Worm (Caenorhabditis elegans) whole organism, L4 larva: ENCODE results near the gene sre-10.

Source experiments
- F49E8.2 ChIP-seq: sonication (generic microtip); optimal IDR thresholded peaks from 2 replicates; lab custom pipeline; 2016; ENCODE audit warnings: missing compliant biosample characterization, mild to moderate bottlenecking, missing genetic modification characterization, borderline replicate concordance
- R02D3.7 ChIP-seq: fragments of 150-350 bp; sonication (generic microtip); optimal IDR thresholded peaks from 3 replicates; lab custom pipeline; 2014; ENCODE audit warnings: missing biosample characterization, missing genetic modification characterization
- T20F7.1 ChIP-seq: fragments of 200-800 bp; sonication (Bioruptor generic); optimal IDR thresholded peaks from 2 replicates; lab custom pipeline; 2018; ENCODE audit warnings: mild to moderate bottlenecking, missing genetic modification characterization, missing compliant biosample characterization
- T26A8.4 ChIP-seq: fragments of 200-800 bp; sonication (Bioruptor generic); IDR thresholded peaks from 2 replicates; pipeline ENCODE4 v1.3.6; 2022; ENCODE audit warnings: missing genetic modification characterization, missing compliant biosample characterization
- Y5F2A.4 ChIP-seq: fragments of 200-800 bp; sonication (Bioruptor generic); optimal IDR thresholded peaks from 2 replicates; lab custom pipeline; 2018; ENCODE audit warnings: mild to moderate bottlenecking, missing genetic modification characterization, missing compliant biosample characterization
- aly-2 ChIP-seq: sonication (generic microtip); optimal IDR thresholded peaks from 2 replicates; lab custom pipeline; 2018; ENCODE audit warnings: missing biosample characterization, missing genetic modification characterization
- ama-1 ChIP-seq: fragments of 150-350 bp; optimal IDR thresholded peaks from 2 replicates; lab custom pipeline; 2014; ENCODE audit warnings: inconsistent platforms, mixed read lengths
- arid-1 ChIP-seq: fragments of 200-800 bp; sonication (Bioruptor generic); conservative IDR thresholded peaks from 2 replicates; pipeline ENCODE4 v1.3.6; 2022; ENCODE audit warnings: missing genetic modification reagents, missing genetic modification characterization, missing compliant biosample characterization
- ceh-20 ChIP-seq: fragments of 200-800 bp; sonication (Bioruptor generic); IDR thresholded peaks from 2 replicates; pipeline ENCODE4 v1.3.6; 2022; ENCODE audit warnings: missing genetic modification reagents, missing genetic modification characterization, missing compliant biosample characterization
- ceh-28 ChIP-seq: fragments of 150-350 bp; optimal IDR thresholded peaks from 2 replicates; lab custom pipeline; 2014; ENCODE audit warnings: missing biosample characterization, missing genetic modification reagents, missing genetic modification characterization
- ceh-44 ChIP-seq: fragments of 200-800 bp; sonication (Bioruptor generic); IDR thresholded peaks from 2 replicates; pipeline ENCODE4 v1.3.6; 2022; ENCODE audit warnings: missing genetic modification reagents, missing genetic modification characterization, missing compliant biosample characterization
- ceh-62 ChIP-seq: sonication (generic microtip); optimal IDR thresholded peaks from 2 replicates; lab custom pipeline; 2017; ENCODE audit warnings: missing biosample characterization, missing genetic modification characterization
- ceh-82 ChIP-seq: sonication (generic microtip); optimal IDR thresholded peaks from 2 replicates; lab custom pipeline; 2017; ENCODE audit warnings: missing biosample characterization, missing genetic modification characterization
- ces-1 ChIP-seq: fragments of 150-350 bp; sonication (generic microtip); optimal IDR thresholded peaks from 4 replicates; lab custom pipeline; 2014; ENCODE audit warnings: missing biosample characterization, missing genetic modification reagents, missing genetic modification characterization
- cey-2 ChIP-seq: sonication (generic microtip); optimal IDR thresholded peaks from 3 replicates; lab custom pipeline; 2017; ENCODE audit warnings: missing genetic modification characterization, mild to moderate bottlenecking, missing compliant biosample characterization, antibody characterized with exemption, borderline replicate concordance; ENCODE audit not compliant: insufficient read depth
- daf-19 ChIP-seq: fragments of 200-800 bp; sonication (Bioruptor generic); conservative IDR thresholded peaks from 2 replicates; pipeline ENCODE4 v1.3.6; 2022; ENCODE audit warnings: missing genetic modification characterization, missing compliant biosample characterization
- dmd-9 ChIP-seq: fragments of 200-800 bp; sonication (Bioruptor generic); IDR thresholded peaks from 2 replicates; pipeline ENCODE4 v1.3.6; 2022; ENCODE audit warnings: missing genetic modification reagents, missing genetic modification characterization, missing compliant biosample characterization
- dpl-1 ChIP-seq: fragments of 150-350 bp; optimal IDR thresholded peaks from 2 replicates; lab custom pipeline; 2014; ENCODE audit warnings: missing biosample characterization, missing genetic modification reagents, missing genetic modification characterization
- dve-1 ChIP-seq: sonication (generic microtip); optimal IDR thresholded peaks from 2 replicates; lab custom pipeline; 2017; ENCODE audit warnings: antibody characterized with exemption, mild to moderate bottlenecking, missing genetic modification characterization, missing compliant biosample characterization; ENCODE audit not compliant: insufficient read depth
- egl-43 ChIP-seq: fragments of 200-800 bp; sonication (Bioruptor generic); IDR thresholded peaks from 2 replicates; pipeline ENCODE4 v1.3.6; 2022; ENCODE audit warnings: missing genetic modification reagents, missing genetic modification characterization, missing compliant biosample characterization
- hif-1 ChIP-seq, 2 experiments: sonication (generic microtip); optimal IDR thresholded peaks; 2 replicates each; lab custom pipeline; 2016 to 2017; ENCODE audit warnings: missing compliant biosample characterization in 2 of 2, missing genetic modification characterization in 2 of 2, missing genetic modification reagents in 2 of 2, missing genotype in 2 of 2, mild to moderate bottlenecking in 1 of 2
- hlh-30 ChIP-seq: sonication (generic microtip); optimal IDR thresholded peaks from 2 replicates; lab custom pipeline; 2017; ENCODE audit warnings: antibody characterized with exemption, mild to moderate bottlenecking, missing genetic modification characterization, missing compliant biosample characterization; ENCODE audit not compliant: insufficient read depth
- hmg-1.1 ChIP-seq: fragments of 200-800 bp; sonication (Bioruptor generic); IDR thresholded peaks from 2 replicates; pipeline ENCODE4 v1.3.6; 2022; ENCODE audit warnings: missing genetic modification reagents, missing genetic modification characterization, missing compliant biosample characterization
- lim-7 ChIP-seq: fragments of 200-800 bp; sonication (Bioruptor generic); IDR thresholded peaks from 2 replicates; pipeline ENCODE4 v1.3.6; 2022; ENCODE audit warnings: missing genetic modification characterization, missing compliant biosample characterization
- lin-13 ChIP-seq: fragments of 150-350 bp; optimal IDR thresholded peaks from 2 replicates; lab custom pipeline; 2014; ENCODE audit warnings: missing biosample characterization, missing genetic modification reagents, missing genetic modification characterization
- lin-15B ChIP-seq: fragments of 150-350 bp; sonication (generic microtip); optimal IDR thresholded peaks from 3 replicates; lab custom pipeline; 2014; ENCODE audit warnings: missing biosample characterization, missing genetic modification characterization
- lin-39 ChIP-seq: fragments of 150-350 bp; optimal IDR thresholded peaks from 2 replicates; lab custom pipeline; 2014; ENCODE audit warnings: missing biosample characterization, missing genetic modification reagents, missing genetic modification characterization
- lsy-2 ChIP-seq, 2 experiments: fragments of 150-350 bp in 1 of 2; sonication (generic microtip) in 1 of 2; optimal IDR thresholded peaks; 2 replicates each; lab custom pipeline; 2014 to 2017; ENCODE audit warnings: missing biosample characterization in 2 of 2, missing genetic modification characterization in 2 of 2
- mdl-1 ChIP-seq, 2 experiments: fragments of 150-350 bp in 1 of 2; sonication (generic microtip) in 1 of 2; optimal IDR thresholded peaks; 2 replicates each; lab custom pipeline; 2014 to 2017; ENCODE audit warnings: missing biosample characterization in 2 of 2, missing genetic modification characterization in 2 of 2
- mes-2 ChIP-seq: sonication (generic microtip); optimal IDR thresholded peaks from 2 replicates; lab custom pipeline; 2016; ENCODE audit warnings: missing genotype, mild to moderate bottlenecking, missing genetic modification characterization, missing compliant biosample characterization; ENCODE audit not compliant: poor library complexity, severe bottlenecking
- mxl-2 ChIP-seq: fragments of 200-800 bp; sonication (Bioruptor generic); conservative IDR thresholded peaks from 2 replicates; pipeline ENCODE4 v1.3.6; 2022; ENCODE audit warnings: missing genetic modification reagents, missing genetic modification characterization, missing compliant biosample characterization
- nhr-11 ChIP-seq: fragments of 150-350 bp; optimal IDR thresholded peaks from 2 replicates; lab custom pipeline; 2014; ENCODE audit warnings: missing biosample characterization, missing genetic modification characterization
- nhr-237 ChIP-seq: sonication (generic microtip); optimal IDR thresholded peaks from 2 replicates; lab custom pipeline; 2017; ENCODE audit warnings: missing biosample characterization, missing genetic modification characterization
- nhr-28 ChIP-seq: fragments of 150-350 bp; optimal IDR thresholded peaks from 2 replicates; lab custom pipeline; 2014; ENCODE audit warnings: missing biosample characterization, missing genetic modification characterization
- nhr-42 ChIP-seq: fragments of 200-800 bp; sonication (Bioruptor generic); IDR thresholded peaks from 2 replicates; pipeline ENCODE4 v1.3.6; 2022; ENCODE audit warnings: missing genetic modification characterization, missing compliant biosample characterization
- nhr-48 ChIP-seq: sonication (generic microtip); optimal IDR thresholded peaks from 2 replicates; lab custom pipeline; 2016; ENCODE audit warnings: mild to moderate bottlenecking, missing genetic modification characterization, missing compliant biosample characterization
- nhr-76 ChIP-seq: fragments of 150-350 bp; optimal IDR thresholded peaks from 2 replicates; lab custom pipeline; 2014; ENCODE audit warnings: missing biosample characterization, missing genetic modification characterization
- nhr-77 ChIP-seq: fragments of 150-350 bp; optimal IDR thresholded peaks from 2 replicates; lab custom pipeline; 2014; ENCODE audit warnings: missing biosample characterization, missing genetic modification characterization
- php-3 ChIP-seq: fragments of 200-800 bp; sonication (Bioruptor generic); IDR thresholded peaks from 2 replicates; pipeline ENCODE4 v1.3.6; 2022; ENCODE audit warnings: missing genetic modification reagents, missing genetic modification characterization, missing compliant biosample characterization
- pqm-1 ChIP-seq: sonication (generic microtip); optimal IDR thresholded peaks from 2 replicates; lab custom pipeline; 2017; ENCODE audit warnings: missing biosample characterization, missing genetic modification characterization
- snpc-4 ChIP-seq: fragments of 150-350 bp; optimal IDR thresholded peaks from 2 replicates; lab custom pipeline; 2014; ENCODE audit warnings: missing biosample characterization, missing genetic modification characterization
- spr-3 ChIP-seq: fragments of 200-800 bp; sonication (Bioruptor generic); optimal IDR thresholded peaks from 2 replicates; lab custom pipeline; 2018; ENCODE audit warnings: mild to moderate bottlenecking, missing genetic modification characterization, missing compliant biosample characterization
- tag-97 ChIP-seq: fragments of 200-800 bp; sonication (Bioruptor generic); IDR thresholded peaks from 2 replicates; pipeline ENCODE4 v1.3.6; 2022; ENCODE audit warnings: missing genetic modification characterization, missing compliant biosample characterization
- unc-130 ChIP-seq: sonication (generic microtip); optimal IDR thresholded peaks from 2 replicates; lab custom pipeline; 2016; ENCODE audit warnings: missing genetic modification reagents, missing genetic modification characterization, missing compliant biosample characterization
- unc-39 ChIP-seq: sonication (generic microtip); optimal IDR thresholded peaks from 2 replicates; lab custom pipeline; 2017; ENCODE audit warnings: missing biosample characterization, missing genetic modification characterization
- unc-62 ChIP-seq, 3 experiments: fragments of 150-350 bp in 1 of 3; sonication (generic microtip); optimal IDR thresholded peaks in 2 of 3; peaks in 1 of 3; 1 replicate in 1 of 3; 2 replicates in 2 of 3; lab custom pipeline; 2014 to 2017; ENCODE audit warnings: missing biosample characterization in 3 of 3, missing genetic modification characterization in 3 of 3, missing genetic modification reagents in 3 of 3, missing genotype in 1 of 3
- zag-1 ChIP-seq: fragments of 150-350 bp; optimal IDR thresholded peaks from 2 replicates; lab custom pipeline; 2014; ENCODE audit warnings: missing biosample characterization, missing genetic modification characterization
- zfp-2 ChIP-seq: sonication (generic microtip); optimal IDR thresholded peaks from 2 replicates; lab custom pipeline; 2016; ENCODE audit warnings: mild to moderate bottlenecking, missing genetic modification characterization, missing compliant biosample characterization
- zfp-3 ChIP-seq: fragments of 200-800 bp; sonication (Bioruptor generic); conservative IDR thresholded peaks from 2 replicates; pipeline ENCODE4 v1.3.6; 2022; ENCODE audit warnings: missing genetic modification reagents, missing genetic modification characterization, missing compliant biosample characterization
- zip-11 ChIP-seq: fragments of 200-800 bp; sonication (Bioruptor generic); IDR thresholded peaks from 2 replicates; pipeline ENCODE4 v1.3.6; 2022; ENCODE audit warnings: missing genetic modification characterization, missing compliant biosample characterization

The sre-10 gene

ce11 chrV:7093720-7094401, 38.5 kb upstream of the sre-10 start, which contains the start of gene nhr-135:
Gene nhr-135, minus strand, starts transcription at chrV:7093770.
- TF ChIP-seq ceh-44 (GFP tag; lab: Robert Waterston, UW): no peak
- peak; percentile 5 for TF ChIP-seq cey-2
- TF ChIP-seq ama-1: no peak
- no peak for TF ChIP-seq dpl-1 (GFP tag; lab: Kevin White, UChicago)
- peak in 1 of 2 experiments; percentile 32 for TF ChIP-seq unc-62 (GFP tag; optimal IDR thresholded peaks at IDR 0.05 in 1 of 2; lab: Kevin White, UChicago)
- no peak for TF ChIP-seq unc-62 (tag; optimal IDR thresholded peaks at IDR 0.05; lab: Kevin White, UChicago)
- no peak for TF ChIP-seq mxl-2 (GFP tag; lab: Robert Waterston, UW)
- no peak for TF ChIP-seq ces-1 (GFP tag; lab: Kevin White, UChicago)
- TF ChIP-seq nhr-237: no peak
- no peak for TF ChIP-seq lin-39
- TF ChIP-seq zfp-3 (GFP tag; lab: Robert Waterston, UW): no peak
- TF ChIP-seq lin-15B: no peak
- TF ChIP-seq R02D3.7 (tag; lab: Kevin White, UChicago): no peak
- no peak for TF ChIP-seq spr-3 (GFP tag; lab: Kevin White, UChicago)
- TF ChIP-seq dmd-9: no peak
- TF ChIP-seq F49E8.2 (tag; lab: Kevin White, UChicago): no peak
- no peak for TF ChIP-seq unc-130 (GFP tag; lab: Kevin White, UChicago)
- TF ChIP-seq Y5F2A.4 (GFP tag; lab: Kevin White, UChicago): no peak
- no peak for TF ChIP-seq tag-97
- no peak for TF ChIP-seq arid-1 (GFP tag; lab: Robert Waterston, UW)
- TF ChIP-seq hif-1 (tag; optimal IDR thresholded peaks at IDR 0.05; lab: Kevin White, UChicago): peak; percentile 26 to 95
- peak; percentile 82 to 97 for TF ChIP-seq mdl-1 (tag; optimal IDR thresholded peaks at IDR 0.05; lab: Kevin White, UChicago)
- TF ChIP-seq snpc-4: no peak
- TF ChIP-seq lin-13 (GFP tag; lab: Kevin White, UChicago): no peak
- TF ChIP-seq ceh-20: no peak
- TF ChIP-seq zag-1 (tag; lab: Kevin White, UChicago): no peak
- TF ChIP-seq zfp-2 (tag; lab: Kevin White, UChicago): no peak
- no peak for TF ChIP-seq ceh-82 (tag; lab: Kevin White, UChicago)
- TF ChIP-seq T20F7.1: no peak
- TF ChIP-seq ceh-28 (tag; lab: Kevin White, UChicago): no peak
- peak; percentile 98 for TF ChIP-seq nhr-77 (tag; lab: Kevin White, UChicago)
- no peak for TF ChIP-seq hmg-1.1
- no peak for TF ChIP-seq ceh-62
- TF ChIP-seq php-3: 0 out of 2 replicates have a peak, but pooled peaks have one; percentile 37
- TF ChIP-seq zip-11: no peak
- no peak for TF ChIP-seq unc-39
- TF ChIP-seq lsy-2 (tag; optimal IDR thresholded peaks at IDR 0.05; lab: Kevin White, UChicago): peak in 1 of 2 experiments; percentile 46
- no peak for TF ChIP-seq aly-2
- peak; percentile 78 for TF ChIP-seq dve-1 (tag; lab: Kevin White, UChicago)
- TF ChIP-seq pqm-1 (tag; lab: Kevin White, UChicago): peak; percentile 57
- peak; percentile 7 for TF ChIP-seq nhr-76 (tag; lab: Kevin White, UChicago)
- no peak for TF ChIP-seq egl-43
- TF ChIP-seq hlh-30 (tag; lab: Kevin White, UChicago): peak; percentile 90
- TF ChIP-seq daf-19: no peak
- TF ChIP-seq nhr-28 (tag; lab: Kevin White, UChicago): peak; percentile 99
- TF ChIP-seq lim-7 (GFP tag; lab: Robert Waterston, UW): no peak
- peak; percentile 89 for TF ChIP-seq nhr-48 (tag; lab: Kevin White, UChicago)
- no peak for TF ChIP-seq T26A8.4
- no peak for TF ChIP-seq nhr-11 (tag; lab: Kevin White, UChicago)
- TF ChIP-seq mes-2 (tag; lab: Kevin White, UChicago): peak; percentile 57
- TF ChIP-seq nhr-42 (GFP tag; lab: Robert Waterston, UW): no peak
